Worm (Caenorhabditis elegans) whole organism, L4 larva: ENCODE measurements around the gene Y102A11A.9.

Experiments used
- ceh-82 ChIP-seq: sonication (generic microtip); optimal IDR thresholded peaks from 2 replicates; lab custom pipeline; 2017; ENCODE audit warnings: missing biosample characterization, missing genetic modification characterization
- hlh-30 ChIP-seq: sonication (generic microtip); optimal IDR thresholded peaks from 2 replicates; lab custom pipeline; 2017; ENCODE audit warnings: antibody characterized with exemption, mild to moderate bottlenecking, missing genetic modification characterization, missing compliant biosample characterization; ENCODE audit not compliant: insufficient read depth
- jun-1 ChIP-seq: fragments of 150-350 bp; optimal IDR thresholded peaks from 2 replicates; lab custom pipeline; 2014; ENCODE audit warnings: missing biosample characterization, missing genetic modification reagents, missing genetic modification characterization
- mxl-2 ChIP-seq: fragments of 200-800 bp; sonication (Bioruptor generic); conservative IDR thresholded peaks from 2 replicates; pipeline ENCODE4 v1.3.6; 2022; ENCODE audit warnings: missing genetic modification reagents, missing genetic modification characterization, missing compliant biosample characterization
- nhr-237 ChIP-seq: sonication (generic microtip); optimal IDR thresholded peaks from 2 replicates; lab custom pipeline; 2017; ENCODE audit warnings: missing biosample characterization, missing genetic modification characterization
- nhr-28 ChIP-seq: fragments of 150-350 bp; optimal IDR thresholded peaks from 2 replicates; lab custom pipeline; 2014; ENCODE audit warnings: missing biosample characterization, missing genetic modification characterization
- skn-1 ChIP-seq: fragments of 150-350 bp; optimal IDR thresholded peaks from 2 replicates; lab custom pipeline; 2014; ENCODE audit warnings: missing biosample characterization, missing genetic modification characterization

DNA sequence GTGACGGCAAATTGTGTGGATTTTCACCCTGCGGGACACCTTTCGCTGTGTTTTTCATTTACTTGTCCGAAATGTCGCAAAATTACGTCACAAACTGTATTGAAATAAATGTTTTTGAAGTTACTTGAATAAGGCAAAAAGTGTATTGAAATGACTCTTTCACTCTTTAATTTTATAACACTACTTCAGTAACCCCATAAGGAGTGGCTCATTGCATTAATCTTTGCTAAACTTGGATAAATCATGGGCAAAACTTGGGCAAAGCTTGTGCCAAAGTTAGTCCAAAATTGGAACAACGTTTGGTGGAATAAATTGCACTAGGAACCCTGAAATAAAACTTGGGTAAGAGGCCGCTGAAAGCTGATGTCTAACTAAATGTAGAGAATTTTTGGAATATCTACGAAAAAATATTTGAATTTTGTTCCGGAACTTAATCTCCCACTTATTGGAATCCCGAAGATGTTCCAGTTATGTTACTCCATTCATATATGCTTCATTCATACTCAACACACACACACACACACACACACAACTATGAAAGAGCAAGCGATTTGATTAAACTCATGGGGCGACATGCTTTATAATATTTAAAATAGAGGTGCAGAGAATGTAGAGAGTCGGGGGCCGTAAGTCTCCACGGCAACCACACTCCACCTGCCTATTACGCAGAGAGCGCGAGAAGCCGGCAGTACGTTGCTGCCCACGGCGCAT lies at the start of gene Y102A11A.9:
- no peak for TF ChIP-seq ceh-82 (tag; lab: Kevin White, UChicago)
- TF ChIP-seq jun-1 (tag; lab: Kevin White, UChicago) = no peak
- TF ChIP-seq nhr-28 (tag; lab: Kevin White, UChicago) = no peak
- TF ChIP-seq nhr-237 (tag; lab: Kevin White, UChicago) = no peak
- TF ChIP-seq skn-1 (tag; lab: Kevin White, UChicago) = no peak
- TF ChIP-seq hlh-30 (tag; lab: Kevin White, UChicago) = no peak
- TF ChIP-seq mxl-2 (GFP tag; lab: Robert Waterston, UW) = no peak
